Fruit fly (Drosophila melanogaster) whole organism: ENCODE data around the gene AOX2.

Experiments used
- CG8478 ChIP-seq: fragments of >200 bp; optimal IDR thresholded peaks from 2 replicates; lab custom pipeline; 2018; ENCODE audit warnings: inconsistent platforms
- Dll ChIP-seq: fragments of >200 bp; optimal IDR thresholded peaks from 2 replicates; lab custom pipeline; 2017
- EcR ChIP-seq, 2 experiments: fragments of >200 bp; optimal IDR thresholded peaks; 2 replicates each; lab custom pipeline; 2017; ENCODE audit warnings: missing biosample characterization in 2 of 2, missing genetic modification characterization in 2 of 2, missing genetic modification reagents in 2 of 2
- pan ChIP-seq: fragments of >200 bp; optimal IDR thresholded peaks from 2 replicates; lab custom pipeline; 2017
- psq ChIP-seq: fragments of >200 bp; optimal IDR thresholded peaks from 2 replicates; lab custom pipeline; 2017
- usp ChIP-seq: fragments of >200 bp; optimal IDR thresholded peaks from 2 replicates; lab custom pipeline; 2017; ENCODE audit warnings: missing biosample characterization, missing genetic modification characterization, mixed read lengths

The AOX2 gene

DNA sequence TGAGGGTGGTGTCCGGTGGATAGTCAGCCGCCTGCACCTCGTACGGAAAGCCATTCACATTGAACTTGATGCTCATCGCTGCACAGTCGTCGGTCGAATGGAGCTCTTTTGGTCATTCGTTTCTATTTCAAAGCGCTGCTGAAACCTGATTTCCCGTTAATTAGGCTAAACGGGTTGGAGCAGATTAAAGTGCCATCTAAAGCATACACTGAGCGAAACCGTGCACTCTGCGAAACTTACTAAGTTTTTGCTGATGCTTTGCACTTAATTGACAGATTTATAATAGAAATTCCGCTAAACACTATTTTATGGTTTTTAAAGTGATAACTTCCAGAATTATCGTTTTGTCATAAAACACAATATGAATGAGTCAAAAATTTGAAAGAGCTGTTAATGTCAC lies at the start of gene AOX2:
AOX2 (minus strand) TSS at position 101 of the 400 bp plus-strand sequence.
- TF ChIP-seq psq (no peak), CG8478 (lab: Kevin White, UChicago) (no peak), usp (GFP tag; lab: Kevin White, UChicago) (no peak), pan (lab: Kevin White, UChicago) (no peak), EcR (GFP tag; optimal IDR thresholded peaks at IDR 0.05; lab: Kevin White, UChicago) (no peak), Dll (lab: Kevin White, UChicago) (no peak)

dm6 chr3R:15588567-15589321 lies 46.5 kb upstream of the AOX2 start:
- TF ChIP-seq Dll (lab: Kevin White, UChicago) (peak; percentile 97), EcR (GFP tag; optimal IDR thresholded peaks at IDR 0.05; lab: Kevin White, UChicago) (no peak), CG8478 (lab: Kevin White, UChicago) (no peak), psq (no peak), usp (GFP tag; lab: Kevin White, UChicago) (no peak), pan (lab: Kevin White, UChicago) (no peak)

dm6 chr3R:15587491-15587890 lies 45.3 kb upstream of the AOX2 start:
- TF ChIP-seq usp (GFP tag; lab: Kevin White, UChicago) = no peak
- TF ChIP-seq psq = no peak
- TF ChIP-seq EcR (GFP tag; optimal IDR thresholded peaks at IDR 0.05; lab: Kevin White, UChicago) = no peak
- no peak for TF ChIP-seq Dll (lab: Kevin White, UChicago)

dm6 chr3R:15584523-15585149 lies 42.4 kb upstream of the AOX2 start:
- TF ChIP-seq usp (GFP tag; lab: Kevin White, UChicago) = no peak
- no peak for TF ChIP-seq CG8478 (lab: Kevin White, UChicago)
- TF ChIP-seq psq = no peak
- no peak for TF ChIP-seq Dll (lab: Kevin White, UChicago)
- TF ChIP-seq EcR (GFP tag; optimal IDR thresholded peaks at IDR 0.05; lab: Kevin White, UChicago) = no peak
- TF ChIP-seq pan (lab: Kevin White, UChicago) = no peak

DNA sequence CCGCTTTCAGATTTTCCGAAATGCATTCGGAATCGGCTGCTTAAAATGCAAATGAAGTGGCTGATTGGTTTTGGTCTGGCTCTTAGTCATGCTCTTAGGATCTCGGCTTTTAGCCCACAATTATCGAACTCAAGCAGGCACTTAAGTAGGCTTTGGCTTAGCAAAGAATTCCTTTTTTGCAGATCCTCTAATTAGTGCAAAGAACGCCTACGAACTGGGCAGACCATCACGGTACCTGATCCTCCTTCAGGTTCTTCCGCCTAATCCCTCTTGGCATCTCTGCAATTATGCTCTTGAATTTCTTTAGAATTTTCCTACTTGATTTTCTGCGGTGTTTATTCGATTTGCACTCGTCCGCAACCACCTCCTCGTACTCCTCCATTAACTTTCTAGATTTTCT lies 41.2 kb upstream of the AOX2 start:
- TF ChIP-seq pan (lab: Kevin White, UChicago) = no peak
- TF ChIP-seq usp (GFP tag; lab: Kevin White, UChicago) = no peak
- TF ChIP-seq EcR (GFP tag; optimal IDR thresholded peaks at IDR 0.05; lab: Kevin White, UChicago) = no peak
- no peak for TF ChIP-seq Dll (lab: Kevin White, UChicago)
- no peak for TF ChIP-seq CG8478 (lab: Kevin White, UChicago)
- TF ChIP-seq psq = no peak

- no peak for TF ChIP-seq EcR (GFP tag; optimal IDR thresholded peaks at IDR 0.05; lab: Kevin White, UChicago)
- no peak for TF ChIP-seq pan (lab: Kevin White, UChicago)
- no peak for TF ChIP-seq usp (GFP tag; lab: Kevin White, UChicago)
- TF ChIP-seq CG8478 (lab: Kevin White, UChicago) = no peak
- no peak for TF ChIP-seq psq
- TF ChIP-seq Dll (lab: Kevin White, UChicago) = no peak
Measured at dm6 chr3R:15582526-15583155, 40.4 kb upstream of the AOX2 start.

- no peak for TF ChIP-seq usp (GFP tag; lab: Kevin White, UChicago)
- no peak for TF ChIP-seq EcR (GFP tag; optimal IDR thresholded peaks at IDR 0.05; lab: Kevin White, UChicago)
- no peak for TF ChIP-seq Dll (lab: Kevin White, UChicago)
- no peak for TF ChIP-seq CG8478 (lab: Kevin White, UChicago)
- TF ChIP-seq pan (lab: Kevin White, UChicago) = no peak
- TF ChIP-seq psq = no peak
Measured at dm6 chr3R:15580719-15581118, 38.5 kb upstream of the AOX2 start.

DNA sequence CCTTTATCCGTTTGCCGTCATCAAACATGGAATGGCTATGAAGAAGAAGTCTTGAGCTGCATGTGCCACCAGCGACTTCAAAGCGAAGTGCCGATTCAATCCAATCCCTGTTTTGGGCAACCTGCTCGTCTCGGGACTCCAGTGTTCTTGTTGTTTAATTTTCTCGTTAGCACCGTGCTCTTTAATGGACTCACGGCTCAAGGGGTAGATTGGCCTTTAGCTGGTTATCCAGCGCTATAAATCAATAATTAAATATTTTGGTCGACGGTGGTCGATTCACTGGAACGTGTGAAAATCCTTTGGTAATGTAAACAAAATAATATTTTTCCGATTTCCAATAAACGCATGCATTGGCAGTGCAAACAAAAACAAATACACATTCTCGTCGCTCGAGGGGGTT lies 37.5 kb upstream of the AOX2 start:
- TF ChIP-seq pan (lab: Kevin White, UChicago) (no peak), psq (no peak), CG8478 (lab: Kevin White, UChicago) (no peak), Dll (lab: Kevin White, UChicago) (no peak), EcR (GFP tag; optimal IDR thresholded peaks at IDR 0.05; lab: Kevin White, UChicago) (no peak), usp (GFP tag; lab: Kevin White, UChicago) (no peak)

dm6 chr3R:15568569-15568968 lies 26.4 kb upstream of the AOX2 start:
- TF ChIP-seq pan (lab: Kevin White, UChicago) (no peak), usp (GFP tag; lab: Kevin White, UChicago) (no peak), EcR (GFP tag; optimal IDR thresholded peaks at IDR 0.05; lab: Kevin White, UChicago) (no peak), psq (no peak), Dll (lab: Kevin White, UChicago) (no peak), CG8478 (lab: Kevin White, UChicago) (no peak)

- TF ChIP-seq EcR (GFP tag; optimal IDR thresholded peaks at IDR 0.05; lab: Kevin White, UChicago) (no peak), pan (lab: Kevin White, UChicago) (no peak), CG8478 (lab: Kevin White, UChicago) (no peak), Dll (lab: Kevin White, UChicago) (no peak), psq (no peak), usp (GFP tag; lab: Kevin White, UChicago) (no peak)
Measured at dm6 chr3R:15567913-15568312, 25.7 kb upstream of the AOX2 start.

DNA sequence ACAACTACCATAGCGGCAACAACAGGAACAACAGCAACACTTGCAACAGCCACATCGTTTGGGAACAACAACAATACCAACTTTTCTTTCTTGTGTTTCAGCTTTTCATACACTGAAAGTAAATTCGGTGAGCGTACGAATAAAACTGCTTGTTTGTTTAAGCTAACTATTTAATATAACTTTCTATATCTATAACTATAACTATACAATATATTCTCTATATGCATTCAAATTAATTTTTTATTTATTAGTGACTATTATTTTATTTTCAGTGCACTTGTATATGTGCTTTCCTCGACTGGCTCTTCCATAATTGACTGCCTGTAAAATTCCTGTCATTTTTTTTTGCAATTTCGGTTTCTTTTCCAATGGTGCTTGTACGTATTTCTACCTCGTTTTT lies 24.7 kb upstream of the AOX2 start:
- TF ChIP-seq psq (no peak), pan (lab: Kevin White, UChicago) (no peak), usp (GFP tag; lab: Kevin White, UChicago) (no peak), Dll (lab: Kevin White, UChicago) (no peak), CG8478 (lab: Kevin White, UChicago) (no peak), EcR (GFP tag; optimal IDR thresholded peaks at IDR 0.05; lab: Kevin White, UChicago) (no peak)
